Fruit fly (Drosophila melanogaster): ENCODE data around the gene gzl.

dm6 chr3R:6394247-6394522 is 11.5 kb downstream of the gzl start:
- TF ChIP-seq CG5204 (GFP tag; optimal IDR thresholded peaks at IDR 0.05): no peak
- TF ChIP-seq CG7101 (tag; optimal IDR thresholded peaks at IDR 0.05): no peak
- no peak for TF ChIP-seq CG1620 (GFP tag; optimal IDR thresholded peaks at IDR 0.05)
- TF ChIP-seq kay (GFP tag; ENCODE audit: borderline replicate concordance): no peak
- no peak for TF ChIP-seq Mnt (GFP tag; optimal IDR thresholded peaks at IDR 0.05)
- TF ChIP-seq bab1 (GFP tag; optimal IDR thresholded peaks at IDR 0.05): no peak
- TF ChIP-seq Crg-1 (GFP tag; optimal IDR thresholded peaks at IDR 0.05): no peak
- TF ChIP-seq pad (GFP tag; optimal IDR thresholded peaks at IDR 0.05): no peak
